Worm (Caenorhabditis elegans) whole organism, early embryonic: ENCODE measurements around the gene evl-14.

Source experiments
- F13C5.2 ChIP-seq: sonication (generic microtip); optimal IDR thresholded peaks from 2 replicates; lab custom pipeline; 2017; ENCODE audit warnings: mild to moderate bottlenecking, missing genetic modification characterization, inconsistent platforms, missing compliant biosample characterization
- aly-1 ChIP-seq: sonication (generic microtip); optimal IDR thresholded peaks from 2 replicates; lab custom pipeline; 2016; ENCODE audit warnings: missing genetic modification characterization, missing compliant biosample characterization
- ama-1 ChIP-seq: fragments of 150-350 bp; optimal IDR thresholded peaks from 2 replicates; lab custom pipeline; 2014

- no peak for TF ChIP-seq F13C5.2 (tag; lab: Kevin White, UChicago)
- no peak for TF ChIP-seq aly-1 (tag; lab: Kevin White, UChicago)
- no peak for TF ChIP-seq ama-1
Measured at ce11 chrIII:4265892-4266291, 47.0 kb downstream of the evl-14 start.
